Worm (Caenorhabditis elegans) whole organism, late embryonic: ENCODE data around the gene gadr-2.

Source experiments
- ceh-19 ChIP-seq: fragments of 200-800 bp; sonication (Bioruptor generic); optimal IDR thresholded peaks from 2 replicates; lab custom pipeline; 2018; ENCODE audit warnings: mild to moderate bottlenecking, missing genetic modification characterization, missing compliant biosample characterization
- fkh-10 ChIP-seq: fragments of 150-350 bp; optimal IDR thresholded peaks from 2 replicates; lab custom pipeline; 2014; ENCODE audit warnings: missing biosample characterization, missing genetic modification reagents, missing genetic modification characterization
- hlh-30 ChIP-seq: sonication (generic microtip); optimal IDR thresholded peaks from 2 replicates; lab custom pipeline; 2017; ENCODE audit warnings: antibody characterized with exemption, missing genetic modification characterization, missing compliant biosample characterization; ENCODE audit not compliant: insufficient read depth
- syd-9 ChIP-seq: sonication (generic microtip); optimal IDR thresholded peaks from 2 replicates; lab custom pipeline; 2016; ENCODE audit warnings: mild to moderate bottlenecking, missing genetic modification characterization, moderate library complexity, missing compliant biosample characterization

DNA sequence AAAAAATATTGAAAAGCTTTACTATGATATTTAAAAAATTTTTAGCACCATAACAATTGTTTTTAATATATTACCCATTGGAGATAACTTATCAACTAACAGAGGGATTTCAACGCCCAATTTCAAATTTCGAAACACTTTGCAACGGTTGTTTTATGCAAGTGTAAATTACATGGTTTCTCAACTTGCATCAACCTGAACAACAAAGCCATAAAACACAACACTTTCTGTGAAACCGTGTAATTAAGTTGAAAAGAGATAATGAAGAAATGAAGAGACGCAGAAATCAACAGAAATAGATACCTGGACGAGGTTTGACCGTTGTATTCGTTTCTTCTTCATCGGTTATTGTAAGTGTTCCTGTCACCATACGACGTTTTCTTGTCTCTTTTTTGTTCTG is 34.6 kb downstream of the gadr-2 start, which contains the start of gene cpin-1:
- no peak for TF ChIP-seq hlh-30
- TF ChIP-seq fkh-10 (GFP tag; lab: Kevin White, UChicago), result no peak
- TF ChIP-seq ceh-19 (GFP tag; lab: Kevin White, UChicago), result no peak
- no peak for TF ChIP-seq syd-9 (tag; lab: Kevin White, UChicago)
